Worm (Caenorhabditis elegans) whole organism, young adult: Measurements from ENCODE around the gene hphd-1.

Experiments used
- B0019.2 ChIP-seq: fragments of 200-800 bp; sonication (Bioruptor generic); conservative IDR thresholded peaks from 2 replicates; pipeline ENCODE4 v1.3.6; 2022; ENCODE audit warnings: missing genetic modification reagents, missing genetic modification characterization, missing compliant biosample characterization
- B0261.1 ChIP-seq: sonication (generic microtip); optimal IDR thresholded peaks from 2 replicates; lab custom pipeline; 2016; ENCODE audit warnings: mild to moderate bottlenecking, missing genetic modification characterization, moderate library complexity, missing compliant biosample characterization
- C06A6.2 ChIP-seq: fragments of 200-800 bp; sonication (Bioruptor generic); conservative IDR thresholded peaks from 2 replicates; pipeline ENCODE4 v1.3.6; 2022; ENCODE audit warnings: missing genetic modification characterization, missing compliant biosample characterization
- F10E7.11 ChIP-seq: sonication (generic microtip); optimal IDR thresholded peaks from 2 replicates; lab custom pipeline; 2017; ENCODE audit warnings: mild to moderate bottlenecking, missing genetic modification characterization, moderate library complexity, missing compliant biosample characterization
- F22D6.2 ChIP-seq: sonication (generic microtip); optimal IDR thresholded peaks from 2 replicates; lab custom pipeline; 2016; ENCODE audit warnings: mild to moderate bottlenecking, missing genetic modification characterization, missing compliant biosample characterization
- T26A5.8 ChIP-seq: sonication (generic microtip); optimal IDR thresholded peaks from 2 replicates; lab custom pipeline; 2016; ENCODE audit warnings: missing genetic modification characterization, missing compliant biosample characterization
- Y53G8AR.9 ChIP-seq: fragments of 200-800 bp; sonication (Bioruptor generic); conservative IDR thresholded peaks from 2 replicates; pipeline ENCODE4 v1.3.6; 2022; ENCODE audit warnings: missing genetic modification reagents, missing genetic modification characterization, missing compliant biosample characterization
- Y56A3A.18 ChIP-seq: fragments of 200-800 bp; sonication (Bioruptor generic); IDR thresholded peaks from 2 replicates; pipeline ENCODE4 v1.3.6; 2022; ENCODE audit warnings: missing genetic modification reagents, missing genetic modification characterization, missing compliant biosample characterization
- Y67H2A.10 ChIP-seq: fragments of 200-800 bp; sonication (Bioruptor generic); conservative IDR thresholded peaks from 2 replicates; pipeline ENCODE4 v1.3.6; 2022; ENCODE audit warnings: missing genetic modification reagents, missing genetic modification characterization, missing compliant biosample characterization
- ZK185.1 ChIP-seq: sonication (generic microtip); optimal IDR thresholded peaks from 2 replicates; lab custom pipeline; 2016; ENCODE audit warnings: mild to moderate bottlenecking, missing genetic modification characterization, missing compliant biosample characterization; ENCODE audit not compliant: poor library complexity, severe bottlenecking
- aptf-2 ChIP-seq: fragments of 200-800 bp; sonication (Bioruptor generic); conservative IDR thresholded peaks from 2 replicates; pipeline ENCODE4 v1.3.6; 2022; ENCODE audit warnings: missing genetic modification reagents, missing genetic modification characterization, missing compliant biosample characterization
- attf-3 ChIP-seq: fragments of 200-800 bp; sonication (Bioruptor generic); conservative IDR thresholded peaks from 2 replicates; pipeline ENCODE4 v1.3.6; 2022; ENCODE audit warnings: missing genetic modification reagents, missing genetic modification characterization, missing compliant biosample characterization
- bed-2 ChIP-seq: fragments of 200-800 bp; sonication (Bioruptor generic); IDR thresholded peaks from 2 replicates; pipeline ENCODE4 v1.3.6; 2022; ENCODE audit warnings: missing genetic modification reagents, missing genetic modification characterization, missing compliant biosample characterization
- ccch-3 ChIP-seq: fragments of 200-800 bp; sonication (Bioruptor generic); optimal IDR thresholded peaks from 2 replicates; lab custom pipeline; 2018; ENCODE audit warnings: mild to moderate bottlenecking, missing genetic modification characterization, missing compliant biosample characterization
- cebp-1 ChIP-seq, 2 experiments: fragments of 200-800 bp in 1 of 2; sonication (Bioruptor generic) in 1 of 2; sonication (generic microtip) in 1 of 2; IDR thresholded peaks in 1 of 2; optimal IDR thresholded peaks in 1 of 2; 2 replicates each; pipeline versions ENCODE4 v1.3.6 to Lab custom; 2017 to 2022; ENCODE audit warnings: missing compliant biosample characterization in 2 of 2, missing genetic modification characterization in 2 of 2, mild to moderate bottlenecking in 1 of 2, missing genetic modification reagents in 1 of 2, moderate library complexity in 1 of 2
- ceh-27 ChIP-seq: fragments of 200-800 bp; sonication (Bioruptor generic); optimal IDR thresholded peaks from 2 replicates; lab custom pipeline; 2018; ENCODE audit warnings: mild to moderate bottlenecking, missing genetic modification characterization, moderate library complexity, missing compliant biosample characterization
- ceh-40 ChIP-seq: fragments of 200-800 bp; sonication (Bioruptor generic); IDR thresholded peaks from 2 replicates; pipeline ENCODE4 v1.3.6; 2022; ENCODE audit warnings: missing genetic modification characterization, missing compliant biosample characterization
- ceh-79 ChIP-seq: sonication (generic microtip); optimal IDR thresholded peaks from 2 replicates; lab custom pipeline; 2017; ENCODE audit warnings: mild to moderate bottlenecking, missing genetic modification characterization, missing compliant biosample characterization
- efl-1 ChIP-seq: fragments of 150-350 bp; optimal IDR thresholded peaks from 2 replicates; lab custom pipeline; 2014; ENCODE audit warnings: missing biosample characterization, missing genetic modification reagents, missing genetic modification characterization
- egl-44 ChIP-seq: fragments of 200-800 bp; sonication (Bioruptor generic); IDR thresholded peaks from 2 replicates; pipeline ENCODE4 v1.3.6; 2022; ENCODE audit warnings: missing genetic modification reagents, missing genetic modification characterization, missing compliant biosample characterization
- egrh-3 ChIP-seq: fragments of 200-800 bp; sonication (Bioruptor generic); IDR thresholded peaks from 2 replicates; pipeline ENCODE4 v1.3.6; 2022; ENCODE audit warnings: missing genetic modification reagents, missing genetic modification characterization, missing compliant biosample characterization
- fkh-3 ChIP-seq: sonication (generic microtip); optimal IDR thresholded peaks from 2 replicates; lab custom pipeline; 2016; ENCODE audit warnings: mild to moderate bottlenecking, missing genetic modification characterization, missing compliant biosample characterization
- hlh-12 ChIP-seq: sonication (generic microtip); optimal IDR thresholded peaks from 2 replicates; lab custom pipeline; 2016; ENCODE audit warnings: missing genetic modification characterization, missing compliant biosample characterization
- hlh-26 ChIP-seq: fragments of 200-800 bp; sonication (Bioruptor generic); conservative IDR thresholded peaks from 2 replicates; pipeline ENCODE4 v1.3.6; 2022; ENCODE audit warnings: missing genetic modification reagents, missing genetic modification characterization, missing compliant biosample characterization
- hmg-20 ChIP-seq: fragments of 200-800 bp; sonication (Bioruptor generic); IDR thresholded peaks from 2 replicates; pipeline ENCODE4 v1.3.6; 2022; ENCODE audit warnings: missing genetic modification reagents, missing genetic modification characterization, missing compliant biosample characterization
- lin-26 ChIP-seq: fragments of 200-800 bp; sonication (Bioruptor generic); IDR thresholded peaks from 2 replicates; pipeline ENCODE4 v1.3.6; 2022; ENCODE audit warnings: missing genetic modification reagents, missing genetic modification characterization, missing compliant biosample characterization
- lin-54 ChIP-seq: fragments of 200-800 bp; sonication (Bioruptor generic); optimal IDR thresholded peaks from 2 replicates; lab custom pipeline; 2018; ENCODE audit warnings: mild to moderate bottlenecking, missing genetic modification characterization, missing compliant biosample characterization
- lsy-27 ChIP-seq: sonication (generic microtip); optimal IDR thresholded peaks from 2 replicates; lab custom pipeline; 2017; ENCODE audit warnings: missing genetic modification characterization, mild to moderate bottlenecking, missing compliant biosample characterization, antibody characterized with exemption, missing genotype, borderline replicate concordance; ENCODE audit not compliant: insufficient read depth
- madf-3 ChIP-seq: fragments of 200-800 bp; sonication (Bioruptor generic); IDR thresholded peaks from 2 replicates; pipeline ENCODE4 v1.3.6; 2022; ENCODE audit warnings: missing genetic modification reagents, missing genetic modification characterization, missing compliant biosample characterization
- mcd-1 ChIP-seq: fragments of 200-800 bp; sonication (Bioruptor generic); IDR thresholded peaks from 2 replicates; pipeline ENCODE4 v1.3.6; 2022; ENCODE audit warnings: missing genetic modification reagents, missing genetic modification characterization, missing compliant biosample characterization
- mxl-1 ChIP-seq: sonication (generic microtip); optimal IDR thresholded peaks from 2 replicates; lab custom pipeline; 2016; ENCODE audit warnings: missing genetic modification characterization, missing compliant biosample characterization
- nfya-1 ChIP-seq: sonication (generic microtip); optimal IDR thresholded peaks from 2 replicates; lab custom pipeline; 2017; ENCODE audit warnings: antibody characterized with exemption, missing compliant biosample characterization, missing genetic modification characterization, borderline replicate concordance; ENCODE audit not compliant: insufficient read depth
- nfyb-1 ChIP-seq: fragments of 200-800 bp; sonication (Bioruptor generic); IDR thresholded peaks from 2 replicates; pipeline ENCODE4 v1.3.6; 2022; ENCODE audit warnings: missing genetic modification reagents, missing genetic modification characterization, missing compliant biosample characterization
- nhr-120 ChIP-seq: fragments of 200-800 bp; sonication (Bioruptor generic); IDR thresholded peaks from 2 replicates; pipeline ENCODE4 v1.3.6; 2022; ENCODE audit warnings: missing genetic modification characterization, missing compliant biosample characterization
- nhr-80 ChIP-seq: sonication (generic microtip); optimal IDR thresholded peaks from 2 replicates; lab custom pipeline; 2016; ENCODE audit warnings: missing genetic modification characterization, missing compliant biosample characterization
- rec-8 ChIP-seq, 2 experiments: sonication (generic microtip); optimal IDR thresholded peaks; 2 replicates each; lab custom pipeline; 2016; ENCODE audit warnings: mild to moderate bottlenecking in 2 of 2, missing genetic modification characterization in 2 of 2, missing genetic modification reagents in 2 of 2, missing genotype in 2 of 2, missing biosample characterization in 1 of 2, missing compliant biosample characterization in 1 of 2, moderate library complexity in 1 of 2
- repo-1 ChIP-seq: sonication (generic microtip); optimal IDR thresholded peaks from 2 replicates; lab custom pipeline; 2017; ENCODE audit warnings: mild to moderate bottlenecking, missing genetic modification characterization, missing compliant biosample characterization
- rpc-1 ChIP-seq, 2 experiments: fragments of 150-350 bp in 1 of 2; sonication (generic microtip) in 1 of 2; optimal IDR thresholded peaks; 2 replicates each; lab custom pipeline; 2014 to 2018; ENCODE audit warnings: missing biosample characterization in 1 of 2, missing genetic modification characterization in 1 of 2, missing genetic modification reagents in 1 of 2, missing genotype in 1 of 2
- snpc-4 ChIP-seq, 5 experiments: fragments of 150-350 bp in 1 of 5; sonication (generic microtip) in 4 of 5; optimal IDR thresholded peaks; 2 replicates each; lab custom pipeline; 2014 to 2018; ENCODE audit warnings: missing genetic modification characterization in 5 of 5, missing biosample characterization in 3 of 5, antibody characterized with exemption in 2 of 5, mild to moderate bottlenecking in 2 of 5, missing compliant biosample characterization in 2 of 5, missing genotype in 2 of 5, moderate library complexity in 2 of 5, missing genetic modification reagents in 1 of 5
- sptf-2 ChIP-seq: fragments of 200-800 bp; sonication (Bioruptor generic); optimal IDR thresholded peaks from 2 replicates; lab custom pipeline; 2018; ENCODE audit warnings: mild to moderate bottlenecking, missing genetic modification characterization, missing compliant biosample characterization
- tbp1 ChIP-seq: fragments of 200-800 bp; sonication (Bioruptor generic); optimal IDR thresholded peaks from 2 replicates; lab custom pipeline; 2018; ENCODE audit warnings: mild to moderate bottlenecking, missing genetic modification characterization, missing compliant biosample characterization
- tbx-9 ChIP-seq: sonication (generic microtip); optimal IDR thresholded peaks from 2 replicates; lab custom pipeline; 2016; ENCODE audit warnings: borderline replicate concordance, missing genetic modification characterization, inconsistent platforms, missing compliant biosample characterization
- tlf-1 ChIP-seq: fragments of 200-800 bp; sonication (Bioruptor generic); optimal IDR thresholded peaks from 2 replicates; lab custom pipeline; 2018; ENCODE audit warnings: mild to moderate bottlenecking, missing genetic modification characterization, missing compliant biosample characterization
- zfh-2 ChIP-seq: fragments of 200-800 bp; sonication (Bioruptor generic); conservative IDR thresholded peaks from 2 replicates; pipeline ENCODE4 v1.3.6; 2022; ENCODE audit warnings: missing genetic modification reagents, missing genetic modification characterization, missing compliant biosample characterization
- ztf-28 ChIP-seq: fragments of 200-800 bp; sonication (Bioruptor generic); IDR thresholded peaks from 2 replicates; pipeline ENCODE4 v1.3.6; 2022; ENCODE audit warnings: missing genetic modification reagents, missing genetic modification characterization, missing compliant biosample characterization

Gene hphd-1

DNA sequence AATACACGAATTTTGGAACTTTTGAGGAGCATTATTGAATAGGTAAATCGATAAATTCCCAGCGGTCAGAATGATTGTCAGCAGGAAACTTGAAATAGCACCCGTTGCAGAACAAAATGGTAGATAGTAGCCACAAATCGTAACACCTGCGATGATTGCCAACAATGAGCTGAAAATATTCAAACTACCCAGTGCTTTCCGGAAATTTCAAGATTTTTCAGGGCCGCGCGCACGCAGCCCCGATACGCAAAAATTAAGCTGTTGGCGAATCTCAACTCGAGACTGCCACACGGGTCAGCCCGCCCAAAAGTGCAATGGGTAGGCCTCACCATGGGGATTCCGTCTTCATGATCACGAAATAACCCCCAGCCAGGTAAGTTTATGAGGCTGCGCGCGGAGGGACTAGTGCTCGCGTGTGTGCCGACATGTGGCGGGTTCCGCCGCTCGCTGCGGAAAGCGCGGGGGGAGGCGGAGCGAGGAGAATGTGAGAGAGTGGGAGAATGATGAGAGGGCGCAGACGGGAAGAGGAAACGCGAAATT lies 51.7 kb downstream of the hphd-1 start (continued):
- peak; percentile 82 to 98 for TF ChIP-seq rec-8 (tag; optimal IDR thresholded peaks at IDR 0.05; lab: Kevin White, UChicago)
- no peak; the same call in none of the 2 replicates for TF ChIP-seq cebp-1 (GFP tag; IDR thresholded peaks at IDR 0.05; lab: Robert Waterston, UW)
- peak; percentile 93 for TF ChIP-seq cebp-1 (tag; optimal IDR thresholded peaks at IDR 0.05; lab: Kevin White, UChicago)
- TF ChIP-seq hmg-20 (GFP tag; lab: Robert Waterston, UW) = peak; percentile 87
- peak; percentile 98 for TF ChIP-seq F10E7.11 (tag; lab: Kevin White, UChicago)
- peak; percentile 92 for TF ChIP-seq fkh-3 (tag; lab: Kevin White, UChicago)
- peak; percentile 98 for TF ChIP-seq egrh-3 (GFP tag; lab: Robert Waterston, UW)
- peak; percentile 91 for TF ChIP-seq ZK185.1
- peak; percentile 86 for TF ChIP-seq ceh-27 (GFP tag; lab: Kevin White, UChicago)
- TF ChIP-seq ztf-28 = peak; percentile 90
- TF ChIP-seq efl-1 (GFP tag; lab: Kevin White, UChicago) = peak; percentile 28
- peak; percentile 86 for TF ChIP-seq F22D6.2 (tag; lab: Kevin White, UChicago)
- TF ChIP-seq sptf-2 (GFP tag; lab: Kevin White, UChicago) = peak; percentile 93
- peak; percentile 83 for TF ChIP-seq tbp1 (GFP tag; lab: Kevin White, UChicago)
- TF ChIP-seq B0019.2 = peak; percentile 76
- TF ChIP-seq T26A5.8 (tag; lab: Kevin White, UChicago) = peak; percentile 52
- peak; percentile 66 for TF ChIP-seq nhr-80
- TF ChIP-seq nfya-1 = no peak
- TF ChIP-seq tbx-9 (tag; lab: Kevin White, UChicago) = peak; percentile 76
- peak; percentile 68 for TF ChIP-seq madf-3 (GFP tag; lab: Robert Waterston, UW)
- TF ChIP-seq rpc-1 (optimal IDR thresholded peaks at IDR 0.05; lab: Kevin White, UChicago) = peak; percentile 38
- peak; percentile 18 for TF ChIP-seq rpc-1 (tag; optimal IDR thresholded peaks at IDR 0.05; lab: Kevin White, UChicago)
- TF ChIP-seq zfh-2 (GFP tag; lab: Robert Waterston, UW) = peak; percentile 100
- peak; percentile 90 for TF ChIP-seq mxl-1 (tag; lab: Kevin White, UChicago)
- TF ChIP-seq attf-3 (GFP tag; lab: Robert Waterston, UW) = peak; percentile 82; the same call in 1 of the 2 replicates
- TF ChIP-seq hlh-26 = 0 out of 2 replicates have a peak, but pooled peaks have one; percentile 72
- 0 out of 2 replicates have a peak, but pooled peaks have one; percentile 80 for TF ChIP-seq ceh-40 (GFP tag; lab: Robert Waterston, UW)
- peak; percentile 89 for TF ChIP-seq lin-54 (GFP tag; lab: Kevin White, UChicago)
- TF ChIP-seq Y67H2A.10 (GFP tag; lab: Robert Waterston, UW) = peak; percentile 56; the same call in 1 of the 2 replicates
- TF ChIP-seq C06A6.2 (GFP tag; lab: Robert Waterston, UW) = peak; percentile 88
- peak; percentile 98 for TF ChIP-seq snpc-4 (GFP tag; optimal IDR thresholded peaks at IDR 0.05; lab: Kevin White, UChicago)
- peak; percentile 99 to 100 (median 99) for TF ChIP-seq snpc-4 (tag; optimal IDR thresholded peaks at IDR 0.05; lab: Kevin White, UChicago)
- peak; percentile 73 for TF ChIP-seq lsy-27 (tag; lab: Kevin White, UChicago)
- peak; percentile 96 for TF ChIP-seq lin-26
- peak; percentile 95 for TF ChIP-seq egl-44
- TF ChIP-seq aptf-2 (GFP tag; lab: Robert Waterston, UW) = peak; percentile 77; the same call in 1 of the 2 replicates
- peak; percentile 24 for TF ChIP-seq hlh-12 (tag; lab: Kevin White, UChicago)
- TF ChIP-seq tlf-1 (GFP tag; lab: Kevin White, UChicago) = peak; percentile 95
- peak; percentile 97 for TF ChIP-seq nfyb-1 (GFP tag; lab: Robert Waterston, UW)
- peak; percentile 52 for TF ChIP-seq B0261.1 (tag; lab: Kevin White, UChicago)
- peak; percentile 97 for TF ChIP-seq Y56A3A.18
- TF ChIP-seq ceh-79 (tag; lab: Kevin White, UChicago) = peak; percentile 84
- TF ChIP-seq mcd-1 = peak; percentile 95
- peak; percentile 93 for TF ChIP-seq Y53G8AR.9
- peak; percentile 98 for TF ChIP-seq repo-1
- TF ChIP-seq nhr-120 = peak; percentile 39; the same call in 1 of the 2 replicates
- peak; percentile 60 for TF ChIP-seq ccch-3 (GFP tag; lab: Kevin White, UChicago)
- peak; percentile 64; the same call in 1 of the 2 replicates for TF ChIP-seq bed-2
